Worm (Caenorhabditis elegans) whole organism, mixed stage, embryonic: ENCODE data around the gene smc-5.

ENCODE experiments used
- M03D4.4 ChIP-seq: sonication (generic microtip); optimal IDR thresholded peaks from 2 replicates; lab custom pipeline; 2017; ENCODE audit warnings: mild to moderate bottlenecking, missing genetic modification characterization, missing compliant biosample characterization
- bed-3 ChIP-seq: fragments of 200-800 bp; sonication (Bioruptor generic); optimal IDR thresholded peaks from 3 replicates; lab custom pipeline; 2018; ENCODE audit warnings: mild to moderate bottlenecking, missing genetic modification characterization, moderate library complexity, missing compliant biosample characterization
- blmp-1 ChIP-seq: fragments of 150-350 bp; optimal IDR thresholded peaks from 2 replicates; lab custom pipeline; 2014; ENCODE audit warnings: missing biosample characterization, missing genetic modification characterization
- ceh-39 ChIP-seq: fragments of 150-350 bp; optimal IDR thresholded peaks from 2 replicates; lab custom pipeline; 2014; ENCODE audit warnings: missing biosample characterization, missing genetic modification characterization
- ceh-43 ChIP-seq: fragments of 200-800 bp; sonication (Bioruptor generic); optimal IDR thresholded peaks from 2 replicates; lab custom pipeline; 2018; ENCODE audit warnings: mild to moderate bottlenecking, missing genetic modification characterization, moderate library complexity, missing compliant biosample characterization
- ceh-83 ChIP-seq: fragments of 200-800 bp; sonication (Bioruptor generic); optimal IDR thresholded peaks from 2 replicates; lab custom pipeline; 2018; ENCODE audit warnings: mild to moderate bottlenecking, missing genetic modification characterization, missing compliant biosample characterization
- cnd-1 ChIP-seq: fragments of 200-800 bp; sonication (Bioruptor generic); optimal IDR thresholded peaks from 2 replicates; lab custom pipeline; 2018; ENCODE audit warnings: mild to moderate bottlenecking, missing genetic modification characterization, missing compliant biosample characterization
- drap-1 ChIP-seq: fragments of 200-800 bp; sonication (Bioruptor generic); optimal IDR thresholded peaks from 3 replicates; lab custom pipeline; 2018; ENCODE audit warnings: mild to moderate bottlenecking, missing genetic modification characterization, missing compliant biosample characterization
- elt-1 ChIP-seq: sonication (generic microtip); optimal IDR thresholded peaks from 2 replicates; lab custom pipeline; 2017; ENCODE audit warnings: missing genetic modification characterization, mild to moderate bottlenecking, missing compliant biosample characterization, antibody characterized with exemption, moderate library complexity, borderline replicate concordance; ENCODE audit not compliant: insufficient read depth
- elt-3 ChIP-seq: fragments of 150-350 bp; optimal IDR thresholded peaks from 2 replicates; lab custom pipeline; 2014; ENCODE audit warnings: missing biosample characterization, missing genetic modification characterization
- flh-1 ChIP-seq: fragments of 200-800 bp; sonication (Bioruptor generic); optimal IDR thresholded peaks from 2 replicates; lab custom pipeline; 2018; ENCODE audit warnings: mild to moderate bottlenecking, missing genetic modification characterization, moderate library complexity, missing compliant biosample characterization
- ham-2 ChIP-seq: fragments of 200-800 bp; sonication (Bioruptor generic); optimal IDR thresholded peaks from 2 replicates; lab custom pipeline; 2018; ENCODE audit warnings: mild to moderate bottlenecking, missing genetic modification characterization, missing compliant biosample characterization
- hlh-1 ChIP-seq: fragments of 150-350 bp; optimal IDR thresholded peaks from 2 replicates; lab custom pipeline; 2014; ENCODE audit warnings: missing biosample characterization, missing genetic modification reagents, missing genetic modification characterization
- lin-13 ChIP-seq: fragments of 150-350 bp; optimal IDR thresholded peaks from 2 replicates; lab custom pipeline; 2014; ENCODE audit warnings: missing biosample characterization, missing genetic modification characterization
- lin-32 ChIP-seq: fragments of 200-800 bp; sonication (Bioruptor generic); optimal IDR thresholded peaks from 2 replicates; lab custom pipeline; 2018; ENCODE audit warnings: mild to moderate bottlenecking, missing genetic modification characterization, missing compliant biosample characterization
- lsy-2 ChIP-seq: fragments of 150-350 bp; optimal IDR thresholded peaks from 2 replicates; lab custom pipeline; 2014; ENCODE audit warnings: missing biosample characterization, missing genetic modification characterization
- mab-5 ChIP-seq: fragments of 150-350 bp; optimal IDR thresholded peaks from 2 replicates; lab custom pipeline; 2014; ENCODE audit warnings: missing biosample characterization, missing genetic modification characterization
- mep-1 ChIP-seq: fragments of 150-350 bp; optimal IDR thresholded peaks from 2 replicates; lab custom pipeline; 2017; ENCODE audit warnings: missing biosample characterization, missing genetic modification reagents, missing genetic modification characterization, inconsistent platforms
- mls-2 ChIP-seq: sonication (generic microtip); optimal IDR thresholded peaks from 2 replicates; lab custom pipeline; 2016; ENCODE audit warnings: mild to moderate bottlenecking, missing genetic modification characterization, moderate library complexity, missing compliant biosample characterization
- nhr-12 ChIP-seq: fragments of 150-350 bp; optimal IDR thresholded peaks from 2 replicates; lab custom pipeline; 2014; ENCODE audit warnings: missing biosample characterization, missing genetic modification characterization
- nhr-2 ChIP-seq: fragments of 150-350 bp; optimal IDR thresholded peaks from 2 replicates; lab custom pipeline; 2014; ENCODE audit warnings: missing biosample characterization, missing genetic modification characterization
- nhr-237 ChIP-seq: fragments of 150-350 bp; optimal IDR thresholded peaks from 2 replicates; lab custom pipeline; 2014; ENCODE audit warnings: missing biosample characterization, missing genetic modification characterization
- nhr-28 ChIP-seq: fragments of 150-350 bp; optimal IDR thresholded peaks from 2 replicates; lab custom pipeline; 2014; ENCODE audit warnings: missing biosample characterization, missing genetic modification characterization
- nhr-76 ChIP-seq: sonication (generic microtip); optimal IDR thresholded peaks from 2 replicates; lab custom pipeline; 2017; ENCODE audit warnings: missing biosample characterization, missing genetic modification characterization
- pha-4 ChIP-seq: fragments of 150-350 bp; optimal IDR thresholded peaks from 2 replicates; lab custom pipeline; 2018; ENCODE audit warnings: missing biosample characterization, missing genetic modification reagents, missing genetic modification characterization
- sem-2 ChIP-seq: fragments of 200-800 bp; sonication (Bioruptor generic); optimal IDR thresholded peaks from 2 replicates; lab custom pipeline; 2018; ENCODE audit warnings: mild to moderate bottlenecking, missing genetic modification characterization, missing compliant biosample characterization
- sptf-1 ChIP-seq: sonication (generic microtip); optimal IDR thresholded peaks from 2 replicates; lab custom pipeline; 2017; ENCODE audit warnings: mild to moderate bottlenecking, missing genetic modification characterization, moderate library complexity, missing compliant biosample characterization
- tbx-8 ChIP-seq: fragments of 200-800 bp; sonication (Bioruptor generic); optimal IDR thresholded peaks from 2 replicates; lab custom pipeline; 2018; ENCODE audit warnings: mild to moderate bottlenecking, missing genetic modification characterization, moderate library complexity, missing compliant biosample characterization
- unc-120 ChIP-seq: sonication (generic microtip); optimal IDR thresholded peaks from 2 replicates; lab custom pipeline; 2017; ENCODE audit warnings: missing genetic modification characterization, missing compliant biosample characterization; ENCODE audit not compliant: poor library complexity, severe bottlenecking
- unc-39 ChIP-seq: fragments of 150-350 bp; optimal IDR thresholded peaks from 2 replicates; lab custom pipeline; 2014; ENCODE audit warnings: missing biosample characterization, missing genetic modification characterization
- unc-62 ChIP-seq: fragments of 150-350 bp; optimal IDR thresholded peaks from 2 replicates; lab custom pipeline; 2014; ENCODE audit warnings: missing biosample characterization, missing genetic modification reagents, missing genetic modification characterization
- zip-8 ChIP-seq: fragments of 150-350 bp; optimal IDR thresholded peaks from 2 replicates; lab custom pipeline; 2014; ENCODE audit warnings: missing biosample characterization, missing genetic modification characterization
- ztf-11 ChIP-seq: fragments of 150-350 bp; optimal IDR thresholded peaks from 2 replicates; lab custom pipeline; 2014; ENCODE audit warnings: missing biosample characterization, missing genetic modification characterization

smc-5 gene

ce11 chrII:5018578-5018977, 43.3 kb upstream of the smc-5 start:
- no peak for TF ChIP-seq mls-2 (tag; lab: Kevin White, UChicago)
- no peak for TF ChIP-seq pha-4 (tag; lab: Kevin White, UChicago)
- no peak for TF ChIP-seq blmp-1
- TF ChIP-seq hlh-1 (tag; lab: Kevin White, UChicago) = no peak
- no peak for TF ChIP-seq ceh-83 (GFP tag; lab: Kevin White, UChicago)
- TF ChIP-seq flh-1 = no peak
- TF ChIP-seq mab-5 (tag; lab: Kevin White, UChicago) = no peak
- TF ChIP-seq elt-1 (tag; lab: Kevin White, UChicago) = no peak
- TF ChIP-seq nhr-2 (tag; lab: Kevin White, UChicago) = no peak
- TF ChIP-seq lin-32 (GFP tag; lab: Kevin White, UChicago) = no peak
- no peak for TF ChIP-seq elt-3
- TF ChIP-seq nhr-12 (tag; lab: Kevin White, UChicago) = no peak
- TF ChIP-seq drap-1 = no peak
- no peak for TF ChIP-seq nhr-28 (tag; lab: Kevin White, UChicago)
- no peak for TF ChIP-seq unc-39 (tag; lab: Kevin White, UChicago)
- TF ChIP-seq unc-62 = no peak
- no peak for TF ChIP-seq tbx-8 (GFP tag; lab: Kevin White, UChicago)

- no peak for TF ChIP-seq unc-62
- TF ChIP-seq ztf-11 (tag; lab: Kevin White, UChicago) = no peak
- TF ChIP-seq ceh-83 (GFP tag; lab: Kevin White, UChicago) = no peak
- no peak for TF ChIP-seq nhr-237 (tag; lab: Kevin White, UChicago)
- TF ChIP-seq elt-3 = peak; percentile 17
- no peak for TF ChIP-seq unc-120 (tag; lab: Kevin White, UChicago)
- no peak for TF ChIP-seq bed-3 (GFP tag; lab: Kevin White, UChicago)
- no peak for TF ChIP-seq nhr-12 (tag; lab: Kevin White, UChicago)
Measured at ce11 chrII:5019389-5020108, 42.4 kb upstream of the smc-5 start.

ce11 chrII:5020513-5021081, 41.3 kb upstream of the smc-5 start:
- TF ChIP-seq nhr-12 (tag; lab: Kevin White, UChicago) = no peak
- no peak for TF ChIP-seq unc-39 (tag; lab: Kevin White, UChicago)
- TF ChIP-seq ham-2 = no peak
- TF ChIP-seq sptf-1 (tag; lab: Kevin White, UChicago) = no peak
- TF ChIP-seq nhr-76 (tag; lab: Kevin White, UChicago) = no peak
- no peak for TF ChIP-seq nhr-2 (tag; lab: Kevin White, UChicago)
- no peak for TF ChIP-seq unc-62
- no peak for TF ChIP-seq flh-1
- no peak for TF ChIP-seq unc-120 (tag; lab: Kevin White, UChicago)
- TF ChIP-seq lsy-2 (tag; lab: Kevin White, UChicago) = no peak
- TF ChIP-seq ceh-39 (tag; lab: Kevin White, UChicago) = no peak
- no peak for TF ChIP-seq cnd-1 (tag; lab: Kevin White, UChicago)
- no peak for TF ChIP-seq elt-3
- TF ChIP-seq blmp-1 = no peak
- no peak for TF ChIP-seq nhr-237 (tag; lab: Kevin White, UChicago)
- TF ChIP-seq mab-5 (tag; lab: Kevin White, UChicago) = no peak
- TF ChIP-seq M03D4.4 = no peak
- no peak for TF ChIP-seq lin-13 (tag; lab: Kevin White, UChicago)
- no peak for TF ChIP-seq elt-1 (tag; lab: Kevin White, UChicago)
- TF ChIP-seq mls-2 (tag; lab: Kevin White, UChicago) = no peak

- TF ChIP-seq elt-1 (tag; lab: Kevin White, UChicago) (no peak), elt-3 (no peak), sem-2 (no peak), pha-4 (tag; lab: Kevin White, UChicago) (no peak), ceh-39 (tag; lab: Kevin White, UChicago) (no peak), tbx-8 (GFP tag; lab: Kevin White, UChicago) (no peak), lin-32 (GFP tag; lab: Kevin White, UChicago) (no peak), sptf-1 (tag; lab: Kevin White, UChicago) (no peak), lsy-2 (tag; lab: Kevin White, UChicago) (no peak), cnd-1 (tag; lab: Kevin White, UChicago) (no peak), zip-8 (tag; lab: Kevin White, UChicago) (no peak), ceh-43 (GFP tag; lab: Kevin White, UChicago) (no peak), M03D4.4 (no peak), nhr-28 (tag; lab: Kevin White, UChicago) (no peak), hlh-1 (tag; lab: Kevin White, UChicago) (no peak), nhr-76 (tag; lab: Kevin White, UChicago) (no peak), ham-2 (no peak), ceh-83 (GFP tag; lab: Kevin White, UChicago) (no peak), drap-1 (no peak), mep-1 (tag; lab: Kevin White, UChicago) (no peak)
Measured at ce11 chrII:5021518-5021917, 40.4 kb upstream of the smc-5 start.
